Worm (Caenorhabditis elegans): Measurements from ENCODE around the gene H38K22.7.
A peak's percentile ranks its signal among the peaks of the same experiment; 100 is the strongest.

H38K22.7 gene

ce11 chrIII:4343070-4343469, 21.6 kb downstream of the H38K22.7 start, which contains the start of the genes B0285.3 and lcmt-1 (continued):
- TF ChIP-seq vab-15 (tag; optimal IDR thresholded peaks at IDR 0.05) (no peak), C16A3.4 (tag; optimal IDR thresholded peaks at IDR 0.05) (no peak), blmp-1 (tag; optimal IDR thresholded peaks at IDR 0.05) (peak; percentile 31), ama-1 (optimal IDR thresholded peaks at IDR 0.05) (no peak), ztf-11 (tag; optimal IDR thresholded peaks at IDR 0.05) (peak in 1 of 2 experiments; percentile 84), lin-14 (GFP tag; optimal IDR thresholded peaks at IDR 0.05) (peak; percentile 87), ceh-90 (tag; optimal IDR thresholded peaks at IDR 0.05) (peak; percentile 84), jun-1 (tag; optimal IDR thresholded peaks at IDR 0.05) (no peak), hlh-4 (tag; optimal IDR thresholded peaks at IDR 0.05) (peak; percentile 42), ceh-8 (GFP tag; optimal IDR thresholded peaks at IDR 0.05) (no peak), lir-3 (tag; optimal IDR thresholded peaks at IDR 0.05; ENCODE audit: poor library complexity) (peak; percentile 87), isw-1 (GFP tag; IDR thresholded peaks at IDR 0.05) (peak; percentile 5; the same call in 1 of the 2 replicates), unc-30 (tag; optimal IDR thresholded peaks at IDR 0.05) (no peak), nhr-47 (tag; optimal IDR thresholded peaks at IDR 0.05) (peak; percentile 75), nhr-237 (tag; optimal IDR thresholded peaks at IDR 0.05) (no peak), hlh-17 (GFP tag; optimal IDR thresholded peaks at IDR 0.05; ENCODE audit: borderline replicate concordance) (no peak), ztf-4 (tag; optimal IDR thresholded peaks at IDR 0.05) (no peak), fkh-10 (GFP tag; optimal IDR thresholded peaks at IDR 0.05) (no peak), nhr-71 (tag; optimal IDR thresholded peaks at IDR 0.05) (peak; percentile 73), sptf-1 (tag; optimal IDR thresholded peaks at IDR 0.05) (no peak), nhr-84 (tag; optimal IDR thresholded peaks at IDR 0.05) (no peak), elt-3 (tag; optimal IDR thresholded peaks at IDR 0.05) (no peak), nhr-77 (tag; optimal IDR thresholded peaks at IDR 0.05) (no peak), aha-1 (tag; optimal IDR thresholded peaks at IDR 0.05) (no peak), dsc-1 (tag; optimal IDR thresholded peaks at IDR 0.05) (peak; percentile 75), mdl-1 (tag; optimal IDR thresholded peaks at IDR 0.05) (no peak), nhr-20 (tag; optimal IDR thresholded peaks at IDR 0.05) (peak; percentile 58), sup-37 (GFP tag; optimal IDR thresholded peaks at IDR 0.05) (no peak), xbp-1 (tag; optimal IDR thresholded peaks at IDR 0.05) (peak; percentile 67), lin-35 (GFP tag; optimal IDR thresholded peaks at IDR 0.05) (peak; percentile 31 to 50), unc-62 (GFP tag; optimal IDR thresholded peaks at IDR 0.05) (no peak), skn-1 (tag; optimal IDR thresholded peaks at IDR 0.05) (peak; percentile 33), irx-1 (tag; optimal IDR thresholded peaks at IDR 0.05) (peak; percentile 79), pag-3 (tag; optimal IDR thresholded peaks at IDR 0.05; ENCODE audit: borderline replicate concordance, insufficient read depth) (no peak), tlp-1 (tag; optimal IDR thresholded peaks at IDR 0.05) (no peak), unc-130 (tag; optimal IDR thresholded peaks at IDR 0.05) (no peak), alr-1 (tag; optimal IDR thresholded peaks at IDR 0.05; ENCODE audit: borderline replicate concordance) (no peak), nhr-12 (tag; optimal IDR thresholded peaks at IDR 0.05) (no peak), egl-13 (tag; optimal IDR thresholded peaks at IDR 0.05) (peak; percentile 41), ceh-82 (tag; optimal IDR thresholded peaks at IDR 0.05) (peak in 2 of 3 experiments; percentile 8 to 26), lsy-2 (tag; optimal IDR thresholded peaks at IDR 0.05) (peak; percentile 51 to 59), pqm-1 (tag; optimal IDR thresholded peaks at IDR 0.05) (no peak), mef-2 (tag; optimal IDR thresholded peaks at IDR 0.05) (no peak), fkh-8 (tag; optimal IDR thresholded peaks at IDR 0.05) (peak; percentile 38), ceh-63 (GFP tag; optimal IDR thresholded peaks at IDR 0.05) (no peak), aly-2 (tag; optimal IDR thresholded peaks at IDR 0.05) (no peak), zag-1 (tag; optimal IDR thresholded peaks at IDR 0.05) (no peak), grh-1 (GFP tag; IDR thresholded peaks at IDR 0.05) (no peak), zip-4 (GFP tag; optimal IDR thresholded peaks at IDR 0.05) (no peak)
